Worm (Caenorhabditis elegans) whole organism, late embryonic: ENCODE results near the gene mrt-2.

Experiments
- K02D7.2 ChIP-seq: sonication (generic microtip); optimal IDR thresholded peaks from 2 replicates; lab custom pipeline; 2017; ENCODE audit warnings: mild to moderate bottlenecking, missing genetic modification characterization, missing compliant biosample characterization
- ama-1 ChIP-seq: fragments of 150-350 bp; optimal IDR thresholded peaks from 2 replicates; lab custom pipeline; 2014
- ceh-30 ChIP-seq: fragments of 150-350 bp; optimal IDR thresholded peaks from 2 replicates; lab custom pipeline; 2014; ENCODE audit warnings: missing biosample characterization, missing genetic modification characterization
- ceh-6 ChIP-seq: fragments of 200-800 bp; sonication (Bioruptor generic); optimal IDR thresholded peaks from 2 replicates; lab custom pipeline; 2018; ENCODE audit warnings: mild to moderate bottlenecking, missing genetic modification characterization, missing compliant biosample characterization
- ceh-9 ChIP-seq: sonication (generic microtip); optimal IDR thresholded peaks from 2 replicates; lab custom pipeline; 2016; ENCODE audit warnings: mild to moderate bottlenecking, missing genetic modification characterization, inconsistent platforms, missing compliant biosample characterization
- fkh-10 ChIP-seq: fragments of 150-350 bp; optimal IDR thresholded peaks from 2 replicates; lab custom pipeline; 2014; ENCODE audit warnings: missing biosample characterization, missing genetic modification reagents, missing genetic modification characterization
- hlh-8 ChIP-seq: sonication (generic microtip); optimal IDR thresholded peaks from 2 replicates; lab custom pipeline; 2016; ENCODE audit warnings: missing genotype, missing genetic modification characterization, missing compliant biosample characterization
- lim-6 ChIP-seq: sonication (generic microtip); optimal IDR thresholded peaks from 2 replicates; lab custom pipeline; 2016; ENCODE audit warnings: missing genetic modification characterization, missing compliant biosample characterization
- nfya-1 ChIP-seq: sonication (generic microtip); optimal IDR thresholded peaks from 2 replicates; lab custom pipeline; 2017; ENCODE audit warnings: missing genetic modification characterization, mild to moderate bottlenecking, missing compliant biosample characterization, antibody characterized with exemption, moderate library complexity
- rnt-1 ChIP-seq: sonication (generic microtip); optimal IDR thresholded peaks from 2 replicates; lab custom pipeline; 2016; ENCODE audit warnings: missing genetic modification characterization, missing compliant biosample characterization
- tbx-7 ChIP-seq: sonication (generic microtip); optimal IDR thresholded peaks from 2 replicates; lab custom pipeline; 2016; ENCODE audit warnings: missing genotype, missing genetic modification characterization, missing compliant biosample characterization

DNA sequence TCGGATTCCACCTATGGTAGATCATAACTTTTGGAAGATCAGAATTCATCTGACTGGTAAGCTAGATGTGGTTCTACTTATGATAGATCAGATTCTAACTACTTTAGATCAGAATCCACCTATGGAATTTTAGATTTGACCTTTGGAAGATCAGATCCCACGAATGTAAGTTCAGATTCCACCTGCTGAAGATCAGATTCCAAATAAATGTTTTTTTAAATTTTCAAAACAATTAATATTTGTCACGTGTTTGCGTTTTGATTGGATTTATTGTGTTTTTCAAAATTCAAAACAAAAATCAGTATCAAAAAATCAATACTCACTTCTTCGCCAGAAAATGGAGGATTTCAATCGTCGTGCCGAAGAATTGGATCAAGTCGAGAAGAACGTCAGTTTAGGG, 48.0 kb upstream of the mrt-2 start, which contains the start of gene Y41C4A.7:
- TF ChIP-seq ceh-6 (GFP tag; lab: Kevin White, UChicago) (no peak), ceh-9 (tag; lab: Kevin White, UChicago) (no peak), ceh-30 (tag; lab: Kevin White, UChicago) (no peak), nfya-1 (no peak), K02D7.2 (tag; lab: Kevin White, UChicago) (no peak), fkh-10 (GFP tag; lab: Kevin White, UChicago) (no peak), tbx-7 (tag; lab: Kevin White, UChicago) (no peak), rnt-1 (tag; lab: Kevin White, UChicago) (no peak), ama-1 (lab: Kevin White, UChicago) (no peak), hlh-8 (tag; lab: Kevin White, UChicago) (no peak), lim-6 (tag; lab: Kevin White, UChicago) (no peak)
